Worm (Caenorhabditis elegans): Measurements from ENCODE around the gene dmd-3.

DNA sequence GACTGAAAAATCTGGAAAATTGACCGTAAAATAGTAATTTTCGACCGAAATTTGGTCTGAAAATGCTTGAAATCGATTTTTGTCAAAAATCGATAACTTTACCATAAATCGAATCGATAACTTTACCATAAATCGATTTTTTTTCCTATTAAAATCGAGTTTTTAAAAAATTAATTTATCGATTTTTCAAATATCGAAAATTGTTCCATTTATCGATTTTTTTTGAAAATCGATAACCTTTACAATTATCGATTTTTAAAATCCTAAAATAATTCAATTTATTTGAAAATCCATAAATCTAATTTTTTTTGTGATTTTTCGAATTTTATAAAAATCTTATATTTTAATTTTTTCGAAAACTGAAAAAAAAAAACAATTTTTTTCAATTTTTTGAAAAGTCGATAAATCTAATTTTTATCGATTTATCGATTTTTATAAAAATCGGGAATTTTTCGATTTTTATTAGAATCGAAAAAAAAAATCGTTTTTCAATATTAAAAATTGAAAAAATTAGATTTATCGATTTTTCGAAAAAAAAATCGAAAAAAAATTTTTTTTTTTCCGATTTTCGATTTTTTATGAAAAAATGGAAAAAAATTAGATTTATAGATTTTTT, 36.3 kb upstream of the dmd-3 start:
- TF ChIP-seq elt-1 (tag; optimal IDR thresholded peaks at IDR 0.05; ENCODE audit: borderline replicate concordance, insufficient read depth) = no peak
- no peak for TF ChIP-seq tbx-8 (GFP tag; optimal IDR thresholded peaks at IDR 0.05)
- TF ChIP-seq lsy-2 (tag; optimal IDR thresholded peaks at IDR 0.05) = no peak
- no peak for TF ChIP-seq M03D4.4 (tag; optimal IDR thresholded peaks at IDR 0.05)
- no peak for TF ChIP-seq mep-1 (tag; optimal IDR thresholded peaks at IDR 0.05)
- TF ChIP-seq elt-3 (tag; optimal IDR thresholded peaks at IDR 0.05) = no peak
- no peak for TF ChIP-seq snpc-4 (tag; optimal IDR thresholded peaks at IDR 0.05)
- no peak for TF ChIP-seq ztf-11 (tag; optimal IDR thresholded peaks at IDR 0.05)
- no peak for TF ChIP-seq lin-13 (tag; optimal IDR thresholded peaks at IDR 0.05)
- no peak for TF ChIP-seq zip-8 (tag; optimal IDR thresholded peaks at IDR 0.05)
- TF ChIP-seq nhr-237 (tag; optimal IDR thresholded peaks at IDR 0.05) = no peak
- TF ChIP-seq bed-3 (GFP tag; optimal IDR thresholded peaks at IDR 0.05) = no peak
- no peak for TF ChIP-seq sem-2 (GFP tag; optimal IDR thresholded peaks at IDR 0.05)
- no peak for TF ChIP-seq unc-39 (tag; optimal IDR thresholded peaks at IDR 0.05)
